Worm (Caenorhabditis elegans): Measurements from ENCODE around the gene skr-16.

Gene skr-16

ce11 chrIV:7216210-7216609 lies 47.7 kb downstream of the skr-16 start:
- TF ChIP-seq klf-2 (GFP tag; conservative IDR thresholded peaks at IDR 0.05) = no peak
- no peak for TF ChIP-seq med-1 (GFP tag; optimal IDR thresholded peaks at IDR 0.05; ENCODE audit: insufficient read depth)
- no peak for TF ChIP-seq ref-1 (GFP tag; conservative IDR thresholded peaks at IDR 0.05)
- TF ChIP-seq ztf-23 (GFP tag; IDR thresholded peaks at IDR 0.05) = no peak
- TF ChIP-seq ztf-29 (GFP tag; IDR thresholded peaks at IDR 0.05) = no peak
- no peak for TF ChIP-seq flt-1 (GFP tag; IDR thresholded peaks at IDR 0.05)
- TF ChIP-seq T22C8.4 (GFP tag; IDR thresholded peaks at IDR 0.05) = no peak
- TF ChIP-seq cog-1 (tag; optimal IDR thresholded peaks at IDR 0.05) = no peak
- TF ChIP-seq tab-1 (GFP tag; IDR thresholded peaks at IDR 0.05) = no peak

Data from whole organism, midembryonic.